Worm (Caenorhabditis elegans): Measurements from ENCODE around the gene ttyh-1.

DNA sequence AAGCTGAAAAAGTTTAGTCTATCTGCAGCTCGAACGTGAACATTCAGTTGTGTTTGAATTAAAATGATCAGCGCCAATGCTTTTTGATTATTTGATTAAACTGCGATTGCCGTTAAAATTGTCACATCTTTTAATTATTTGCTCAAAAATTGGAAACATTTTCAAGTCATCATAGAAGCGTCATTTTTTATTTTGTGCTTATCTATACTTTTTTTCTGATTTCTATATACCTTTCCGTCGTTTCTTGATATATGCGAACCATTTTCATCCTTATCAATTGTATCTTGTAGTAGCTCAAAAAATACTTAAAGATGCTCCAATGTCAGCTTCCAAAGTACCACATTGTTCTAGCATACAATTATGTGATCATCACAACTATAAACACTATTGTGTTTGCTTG is 17.2 kb upstream of the ttyh-1 start:
- TF ChIP-seq nhr-84 (tag; optimal IDR thresholded peaks at IDR 0.05) (no peak), mdl-1 (tag; optimal IDR thresholded peaks at IDR 0.05) (no peak), pag-3 (tag; optimal IDR thresholded peaks at IDR 0.05; ENCODE audit: borderline replicate concordance, insufficient read depth) (no peak), efl-3 (GFP tag; optimal IDR thresholded peaks at IDR 0.05) (no peak), unc-86 (tag; optimal IDR thresholded peaks at IDR 0.05) (no peak), ceh-63 (GFP tag; optimal IDR thresholded peaks at IDR 0.05) (no peak), vab-15 (tag; optimal IDR thresholded peaks at IDR 0.05) (no peak), efl-1 (optimal IDR thresholded peaks at IDR 0.05) (no peak), efl-1 (GFP tag; optimal IDR thresholded peaks at IDR 0.05 in 1 of 2) (no peak), ama-1 (optimal IDR thresholded peaks at IDR 0.05) (no peak), C16A3.4 (tag; optimal IDR thresholded peaks at IDR 0.05) (no peak), ztf-4 (tag; optimal IDR thresholded peaks at IDR 0.05) (no peak), nhr-11 (tag; optimal IDR thresholded peaks at IDR 0.05) (no peak), lin-15B (tag; optimal IDR thresholded peaks at IDR 0.05) (no peak)

Measured in whole organism, L1 larva.